Fruit fly (Drosophila melanogaster) whole organism, embryonic: ENCODE data around the gene Tm1.

Experiments
- Awh ChIP-seq: fragments of 200-800 bp; sonication (Bioruptor generic); IDR thresholded peaks from 2 replicates; pipeline ENCODE4, ENCODE4 v1.3.6; 2022; ENCODE audit warnings: missing biosample characterization, missing genetic modification characterization
- BtbVII ChIP-seq: fragments of 200-800 bp; sonication (Bioruptor generic); optimal IDR thresholded peaks from 3 replicates; lab custom pipeline; 2017; ENCODE audit warnings: missing biosample characterization, mild to moderate bottlenecking, missing genetic modification characterization
- Bteb2 ChIP-seq: fragments of 200-800 bp; sonication (Bioruptor generic); optimal IDR thresholded peaks from 2 replicates; lab custom pipeline; 2016; ENCODE audit warnings: missing biosample characterization, missing genetic modification characterization
- CG12769 ChIP-seq: fragments of 200-800 bp; sonication (Bioruptor generic); optimal IDR thresholded peaks from 2 replicates; lab custom pipeline; 2019; ENCODE audit warnings: missing biosample characterization, mild to moderate bottlenecking, missing genetic modification characterization, moderate library complexity
- CG13296 ChIP-seq: fragments of 200-800 bp; sonication (Bioruptor generic); optimal IDR thresholded peaks from 3 replicates; lab custom pipeline; 2018; ENCODE audit warnings: missing biosample characterization, mild to moderate bottlenecking, missing genetic modification characterization
- CG13424 ChIP-seq: fragments of 200-800 bp; sonication (Bioruptor generic); optimal IDR thresholded peaks from 2 replicates; lab custom pipeline; 2019; ENCODE audit warnings: missing biosample characterization, mild to moderate bottlenecking, missing genetic modification characterization, moderate library complexity
- CG1602 ChIP-seq: fragments of 200-800 bp; sonication (Bioruptor generic); optimal IDR thresholded peaks from 3 replicates; lab custom pipeline; 2016; ENCODE audit warnings: missing biosample characterization, missing genetic modification characterization
- CG16815 ChIP-seq: fragments of 200-800 bp; sonication (Bioruptor generic); optimal IDR thresholded peaks from 3 replicates; lab custom pipeline; 2017; ENCODE audit warnings: missing biosample characterization, mild to moderate bottlenecking, missing genetic modification characterization
- CG17385 ChIP-seq: fragments of 200-800 bp; sonication (Bioruptor generic); optimal IDR thresholded peaks from 3 replicates; lab custom pipeline; 2018; ENCODE audit warnings: missing biosample characterization, mild to moderate bottlenecking, missing genetic modification characterization
- CG17568 ChIP-seq: fragments of 200-800 bp; sonication (Bioruptor generic); optimal IDR thresholded peaks from 2 replicates; lab custom pipeline; 2018; ENCODE audit warnings: missing biosample characterization, mild to moderate bottlenecking, missing genetic modification characterization, moderate library complexity
- CG17829 ChIP-seq: fragments of 200-800 bp; optimal IDR thresholded peaks from 2 replicates; lab custom pipeline; 2019; ENCODE audit warnings: missing biosample characterization, mild to moderate bottlenecking, missing genetic modification characterization, moderate library complexity
- CG1832 ChIP-seq: fragments of 200-800 bp; sonication (Bioruptor generic); optimal IDR thresholded peaks from 2 replicates; lab custom pipeline; 2017; ENCODE audit warnings: missing biosample characterization, mild to moderate bottlenecking, missing genetic modification characterization, inconsistent platforms
- CG31224 ChIP-seq: fragments of 200-800 bp; sonication (Bioruptor generic); IDR thresholded peaks from 2 replicates; pipeline ENCODE4 v1.3.6; 2022; ENCODE audit warnings: missing biosample characterization, missing genetic modification characterization
- CG31365 ChIP-seq: fragments of 200-800 bp; sonication (Bioruptor generic); optimal IDR thresholded peaks from 2 replicates; lab custom pipeline; 2018; ENCODE audit warnings: missing biosample characterization, mild to moderate bottlenecking, missing genetic modification characterization
- CG6254 ChIP-seq: fragments of 200-800 bp; sonication (Bioruptor generic); optimal IDR thresholded peaks from 3 replicates; lab custom pipeline; 2017; ENCODE audit warnings: mild to moderate bottlenecking, missing biosample characterization, missing genetic modification reagents, missing genetic modification characterization
- CG6791 ChIP-seq: fragments of 200-800 bp; sonication (Bioruptor generic); IDR thresholded peaks from 3 replicates; pipeline ENCODE4 v1.3.6; 2022; ENCODE audit warnings: missing biosample characterization, missing genetic modification characterization; ENCODE audit not compliant: partially characterized antibody
- CG7745 ChIP-seq: fragments of 200-800 bp; sonication (Bioruptor generic); optimal IDR thresholded peaks from 2 replicates; lab custom pipeline; 2018; ENCODE audit warnings: missing biosample characterization, mild to moderate bottlenecking, missing genetic modification characterization, moderate library complexity
- CG7786 ChIP-seq: fragments of 200-800 bp; sonication (Bioruptor generic); optimal IDR thresholded peaks from 2 replicates; lab custom pipeline; 2016; ENCODE audit warnings: missing biosample characterization, missing genetic modification characterization
- CG9437 ChIP-seq: fragments of 200-800 bp; sonication (Bioruptor generic); optimal IDR thresholded peaks from 2 replicates; lab custom pipeline; 2018; ENCODE audit warnings: missing biosample characterization, mild to moderate bottlenecking, missing genetic modification characterization
- CG9797 ChIP-seq: fragments of 200-800 bp; sonication (Bioruptor generic); optimal IDR thresholded peaks from 3 replicates; lab custom pipeline; 2018; ENCODE audit warnings: missing biosample characterization, mild to moderate bottlenecking, missing genetic modification characterization
- HHEX ChIP-seq: fragments of 200-800 bp; sonication (Bioruptor generic); optimal IDR thresholded peaks from 3 replicates; lab custom pipeline; 2017; ENCODE audit warnings: missing biosample characterization, mild to moderate bottlenecking, missing genetic modification characterization, missing genetic modification reagents
- HLHmδ ChIP-seq: fragments of 200-800 bp; sonication (Bioruptor generic); optimal IDR thresholded peaks from 2 replicates; lab custom pipeline; 2018; ENCODE audit warnings: missing biosample characterization, mild to moderate bottlenecking, missing genetic modification characterization, moderate library complexity
- HmgD ChIP-seq: fragments of 200-800 bp; sonication (Bioruptor generic); optimal IDR thresholded peaks from 3 replicates; lab custom pipeline; 2016; ENCODE audit warnings: missing biosample characterization, missing genetic modification characterization
- Lim3 ChIP-seq: fragments of 200-800 bp; sonication (Bioruptor generic); IDR thresholded peaks from 2 replicates; pipeline ENCODE4 v1.3.6; 2022; ENCODE audit warnings: missing biosample characterization, missing genetic modification characterization
- MTF-1 ChIP-seq: fragments of 200-800 bp; sonication (Bioruptor generic); optimal IDR thresholded peaks from 2 replicates; lab custom pipeline; 2018; ENCODE audit warnings: missing biosample characterization, mild to moderate bottlenecking, missing genetic modification characterization, borderline replicate concordance
- Med ChIP-seq: fragments of 200-800 bp; sonication (Bioruptor generic); peaks from one replicate; lab custom pipeline; 2016; ENCODE audit warnings: missing biosample characterization, missing genetic modification characterization, mild to moderate bottlenecking, inconsistent platforms, moderate library complexity
- Oaz ChIP-seq: fragments of 200-800 bp; sonication (Bioruptor generic); IDR thresholded peaks from 2 replicates; pipeline ENCODE4 v1.3.6; 2022; ENCODE audit warnings: missing biosample characterization, missing genetic modification characterization
- Trl ChIP-seq, 3 experiments: fragments of >200 bp in 2 of 3; fragments of 200-800 bp in 1 of 3; sonication (Bioruptor generic) in 1 of 3; optimal IDR thresholded peaks; 2 replicates in 1 of 3; 3 replicates in 2 of 3; lab custom pipeline; 2016 to 2017; ENCODE audit warnings: missing biosample characterization in 1 of 3, missing genetic modification characterization in 1 of 3
- ase ChIP-seq: fragments of 200-800 bp; sonication (Bioruptor generic); IDR thresholded peaks from 3 replicates; pipeline ENCODE4 v1.3.6; 2022; ENCODE audit warnings: missing biosample characterization, missing genetic modification characterization
- cato ChIP-seq: fragments of 200-800 bp; sonication (Bioruptor generic); optimal IDR thresholded peaks from 2 replicates; lab custom pipeline; 2016; ENCODE audit warnings: missing biosample characterization, missing genetic modification characterization, borderline replicate concordance
- corto ChIP-seq: fragments of 200-800 bp; sonication (Bioruptor generic); optimal IDR thresholded peaks from 2 replicates; lab custom pipeline; 2016; ENCODE audit warnings: missing biosample characterization, mild to moderate bottlenecking, missing genetic modification characterization, moderate library complexity
- eve ChIP-seq, 2 experiments: fragments of >200 bp; optimal IDR thresholded peaks; 2 replicates each; lab custom pipeline; 2017; ENCODE audit warnings: missing biosample characterization in 2 of 2, missing genetic modification characterization in 2 of 2
- exex ChIP-seq: fragments of 200-800 bp; sonication (Bioruptor generic); optimal IDR thresholded peaks from 4 replicates; lab custom pipeline; 2018; ENCODE audit warnings: missing biosample characterization, mild to moderate bottlenecking, missing genetic modification characterization, moderate library complexity
- eyg ChIP-seq: fragments of 200-800 bp; sonication (Bioruptor generic); optimal IDR thresholded peaks from 3 replicates; lab custom pipeline; 2016; ENCODE audit warnings: missing biosample characterization, missing genetic modification characterization
- fd96Cb ChIP-seq: fragments of 200-800 bp; sonication (Bioruptor generic); optimal IDR thresholded peaks from 2 replicates; lab custom pipeline; 2018; ENCODE audit warnings: missing biosample characterization, mild to moderate bottlenecking, missing genetic modification characterization, moderate library complexity
- fu2 ChIP-seq: fragments of 200-800 bp; sonication (Bioruptor generic); optimal IDR thresholded peaks from 2 replicates; lab custom pipeline; 2016; ENCODE audit warnings: missing biosample characterization, missing genetic modification characterization
- grn ChIP-seq: fragments of 200-800 bp; sonication (Bioruptor generic); optimal IDR thresholded peaks from 3 replicates; lab custom pipeline; 2017; ENCODE audit warnings: missing biosample characterization, missing genetic modification characterization
- kay ChIP-seq: fragments of 200-800 bp; sonication (Bioruptor generic); optimal IDR thresholded peaks from 2 replicates; lab custom pipeline; 2016; ENCODE audit warnings: missing biosample characterization, missing genetic modification characterization
- ken ChIP-seq: fragments of 200-800 bp; sonication (Bioruptor generic); IDR thresholded peaks from 3 replicates; pipeline ENCODE4 v1.3.6; 2022; ENCODE audit warnings: missing biosample characterization, missing genetic modification characterization
- lilli ChIP-seq: fragments of 200-800 bp; sonication (Bioruptor generic); optimal IDR thresholded peaks from 3 replicates; lab custom pipeline; 2016; ENCODE audit warnings: missing biosample characterization, missing genetic modification characterization
- lov ChIP-seq, 2 experiments: fragments of 200-800 bp in 1 of 2; fragments of >200 bp in 1 of 2; sonication (Bioruptor generic) in 1 of 2; IDR thresholded peaks in 1 of 2; optimal IDR thresholded peaks in 1 of 2; 2 replicates in 1 of 2; 3 replicates in 1 of 2; pipeline versions ENCODE4 v1.3.6 to Lab custom; 2017 to 2022; ENCODE audit warnings: missing biosample characterization in 1 of 2, missing genetic modification characterization in 1 of 2
- pita ChIP-seq: fragments of 200-800 bp; sonication (Bioruptor generic); optimal IDR thresholded peaks from 2 replicates; lab custom pipeline; 2017; ENCODE audit warnings: missing biosample characterization, mild to moderate bottlenecking, missing genetic modification characterization
- salm ChIP-seq: fragments of 200-800 bp; sonication (Bioruptor generic); optimal IDR thresholded peaks from 2 replicates; lab custom pipeline; 2018; ENCODE audit warnings: missing biosample characterization, mild to moderate bottlenecking, missing genetic modification characterization
- sens ChIP-seq: fragments of 200-800 bp; sonication (Bioruptor generic); peaks from one replicate; lab custom pipeline; 2016; ENCODE audit warnings: missing biosample characterization, missing genetic modification characterization
- seq ChIP-seq: fragments of 200-800 bp; sonication (Bioruptor generic); IDR thresholded peaks from 2 replicates; pipeline ENCODE4 v1.3.6; 2022; ENCODE audit warnings: missing biosample characterization, missing genetic modification characterization
- sob ChIP-seq: fragments of 200-800 bp; sonication (Bioruptor generic); IDR thresholded peaks from 2 replicates; pipeline ENCODE4 v1.3.6; 2022; ENCODE audit warnings: missing biosample characterization, missing genetic modification characterization
- wor ChIP-seq: fragments of 200-800 bp; sonication (Bioruptor generic); IDR thresholded peaks from 2 replicates; pipeline ENCODE4 v1.3.6; 2022; ENCODE audit warnings: missing biosample characterization, missing genetic modification characterization

Gene Tm1

dm6 chr3R:15290642-15291118 lies 12.7 kb downstream of the Tm1 start, which contains the start of gene CG45218 (continued):
- TF ChIP-seq CG17829 (tag; lab: Kevin White, UChicago) = peak; percentile 15
- TF ChIP-seq CG9437 (GFP tag; lab: Kevin White, UChicago) = peak; percentile 72
- peak; percentile 18 for TF ChIP-seq CG7745 (tag; lab: Kevin White, UChicago)
- no peak for TF ChIP-seq CG9797 (GFP tag; lab: Kevin White, UChicago)
- TF ChIP-seq CG12769 (tag; lab: Kevin White, UChicago) = peak; percentile 51
- peak; percentile 51 for TF ChIP-seq kay (GFP tag; lab: Kevin White, UChicago)
- TF ChIP-seq lilli (GFP tag; lab: Kevin White, UChicago) = peak; percentile 0
- TF ChIP-seq seq (GFP tag; lab: Robert Waterston, UW) = no peak
- TF ChIP-seq sens = peak; percentile 68
- TF ChIP-seq BtbVII (GFP tag; lab: Kevin White, UChicago) = no peak
- TF ChIP-seq MTF-1 (GFP tag; lab: Kevin White, UChicago) = peak; percentile 44
- peak; percentile 0 for TF ChIP-seq corto (GFP tag; lab: Kevin White, UChicago)
- peak; percentile 53 for TF ChIP-seq HLHmδ (GFP tag; lab: Kevin White, UChicago)
- no peak for TF ChIP-seq wor (GFP tag; lab: Robert Waterston, UW)
- no peak for TF ChIP-seq Awh (GFP tag; lab: Robert Waterston, UW)
- TF ChIP-seq sob (GFP tag; lab: Robert Waterston, UW) = no peak
- peak; percentile 90 for TF ChIP-seq CG1832 (GFP tag; lab: Kevin White, UChicago)
- TF ChIP-seq CG1602 (GFP tag; lab: Kevin White, UChicago) = no peak
- TF ChIP-seq, all 482 proteins: peak for 48

dm6 chr3R:15291551-15292223 lies 13.7 kb downstream of the Tm1 start:
- peak; percentile 10 for TF ChIP-seq exex (tag; lab: Kevin White, UChicago)
- TF ChIP-seq ase (GFP tag; lab: Robert Waterston, UW) = no peak
- TF ChIP-seq Trl (optimal IDR thresholded peaks at IDR 0.05; lab: Kevin White, UChicago) = peak; percentile 98 to 99
- peak; percentile 42 for TF ChIP-seq Trl (GFP tag; optimal IDR thresholded peaks at IDR 0.05; lab: Kevin White, UChicago)
- no peak for TF ChIP-seq Bteb2 (GFP tag; lab: Kevin White, UChicago)
- no peak for TF ChIP-seq eyg (GFP tag; lab: Kevin White, UChicago)
- TF ChIP-seq CG17385 (GFP tag; lab: Kevin White, UChicago) = peak; percentile 17
- peak; percentile 28 for TF ChIP-seq CG13296 (GFP tag; lab: Kevin White, UChicago)
- TF ChIP-seq grn (GFP tag; lab: Kevin White, UChicago) = peak; percentile 23
- TF ChIP-seq salm = peak; percentile 10
- TF ChIP-seq fd96Cb (tag; lab: Kevin White, UChicago) = no peak
- no peak for TF ChIP-seq HHEX
- TF ChIP-seq lov (optimal IDR thresholded peaks at IDR 0.05; lab: Kevin White, UChicago) = no peak
- TF ChIP-seq lov (GFP tag; IDR thresholded peaks at IDR 0.05; lab: Robert Waterston, UW) = no peak
- TF ChIP-seq CG16815 (GFP tag; lab: Kevin White, UChicago) = no peak
- peak; percentile 63 for TF ChIP-seq CG12769 (tag; lab: Kevin White, UChicago)
- no peak for TF ChIP-seq cato (GFP tag; lab: Kevin White, UChicago)
- no peak for TF ChIP-seq CG31365 (tag; lab: Kevin White, UChicago)
- TF ChIP-seq eve (GFP tag; optimal IDR thresholded peaks at IDR 0.05; lab: Kevin White, UChicago) = no peak
- no peak for TF ChIP-seq pita
- TF ChIP-seq Oaz = no peak
- TF ChIP-seq CG6254 (GFP tag; lab: Kevin White, UChicago) = peak; percentile 99
- no peak for TF ChIP-seq CG6791
- no peak for TF ChIP-seq fu2 (GFP tag; lab: Kevin White, UChicago)
- TF ChIP-seq Lim3 (GFP tag; lab: Robert Waterston, UW) = no peak
- no peak for TF ChIP-seq CG13424 (tag; lab: Kevin White, UChicago)
- TF ChIP-seq CG31224 (GFP tag; lab: Robert Waterston, UW) = no peak
- no peak for TF ChIP-seq ken (GFP tag; lab: Robert Waterston, UW)
- TF ChIP-seq CG17568 (GFP tag; lab: Kevin White, UChicago) = peak; percentile 27
- TF ChIP-seq CG7786 (GFP tag; lab: Kevin White, UChicago) = no peak
- peak; percentile 12 for TF ChIP-seq Med
- TF ChIP-seq HmgD (GFP tag; lab: Kevin White, UChicago) = no peak
